Fruit fly (Drosophila melanogaster): ENCODE measurements around the gene Schip1.

- no peak for TF ChIP-seq pan (optimal IDR thresholded peaks at IDR 0.05)
- TF ChIP-seq fru (GFP tag; optimal IDR thresholded peaks at IDR 0.05) = no peak
- no peak for TF ChIP-seq sage (GFP tag; optimal IDR thresholded peaks at IDR 0.05)
- TF ChIP-seq Hr78 (GFP tag; optimal IDR thresholded peaks at IDR 0.05) = no peak
- TF ChIP-seq Dif (GFP tag; optimal IDR thresholded peaks at IDR 0.05; ENCODE audit: partially characterized antibody) = no peak
- no peak for TF ChIP-seq Mio (GFP tag; optimal IDR thresholded peaks at IDR 0.05)
- TF ChIP-seq brk (GFP tag; optimal IDR thresholded peaks at IDR 0.05) = no peak
Measured at dm6 chr2L:10344029-10344606, 13.2 kb upstream of the Schip1 start, which contains the start of gene Frmd5.
